Worm (Caenorhabditis elegans) whole organism, L3 larva: Measurements from ENCODE around the gene Y49F6C.7.

Experiments
- R02D3.7 ChIP-seq: fragments of 150-350 bp; optimal IDR thresholded peaks from 2 replicates; lab custom pipeline; 2014; ENCODE audit warnings: missing biosample characterization, missing genetic modification characterization
- ZK546.5 ChIP-seq: sonication (generic microtip); optimal IDR thresholded peaks from 2 replicates; lab custom pipeline; 2017; ENCODE audit warnings: missing biosample characterization, missing genetic modification characterization
- aly-2 ChIP-seq: fragments of 150-350 bp; optimal IDR thresholded peaks from 2 replicates; lab custom pipeline; 2014; ENCODE audit warnings: missing biosample characterization, missing genetic modification characterization
- ama-1 ChIP-seq: fragments of 150-350 bp; optimal IDR thresholded peaks from 2 replicates; lab custom pipeline; 2018
- ceh-16 ChIP-seq: sonication (generic microtip); optimal IDR thresholded peaks from 2 replicates; lab custom pipeline; 2017; ENCODE audit warnings: missing biosample characterization, missing genetic modification characterization
- ceh-9 ChIP-seq: sonication (generic microtip); optimal IDR thresholded peaks from 2 replicates; lab custom pipeline; 2018; ENCODE audit warnings: missing biosample characterization, missing genetic modification characterization
- egl-27 ChIP-seq: sonication (generic microtip); optimal IDR thresholded peaks from 4 replicates; lab custom pipeline; 2017; ENCODE audit warnings: missing biosample characterization, missing genetic modification reagents, missing genetic modification characterization
- egl-5 ChIP-seq: fragments of 150-350 bp; optimal IDR thresholded peaks from 2 replicates; lab custom pipeline; 2017; ENCODE audit warnings: missing biosample characterization, missing genetic modification reagents, missing genetic modification characterization, inconsistent platforms
- elt-1 ChIP-seq: fragments of 150-350 bp; optimal IDR thresholded peaks from 2 replicates; lab custom pipeline; 2014; ENCODE audit warnings: missing biosample characterization, missing genetic modification characterization
- elt-3 ChIP-seq, 3 experiments: fragments of 150-350 bp in 1 of 3; sonication (generic microtip) in 2 of 3; optimal IDR thresholded peaks; 2 replicates in 2 of 3; 4 replicates in 1 of 3; lab custom pipeline; 2014 to 2017; ENCODE audit warnings: missing biosample characterization in 3 of 3, missing genetic modification characterization in 3 of 3
- eor-1 ChIP-seq, 2 experiments: fragments of 150-350 bp; optimal IDR thresholded peaks; 2 replicates each; lab custom pipeline; 2014 to 2018; ENCODE audit warnings: missing biosample characterization in 2 of 2, missing genetic modification characterization in 2 of 2
- fkh-2 ChIP-seq: fragments of 150-350 bp; optimal IDR thresholded peaks from 2 replicates; lab custom pipeline; 2014; ENCODE audit warnings: missing biosample characterization, missing genetic modification reagents, missing genetic modification characterization
- fos-1 ChIP-seq: fragments of 150-350 bp; optimal IDR thresholded peaks from 2 replicates; lab custom pipeline; 2014; ENCODE audit warnings: missing biosample characterization, missing genetic modification characterization
- hmg-11 ChIP-seq: sonication (generic microtip); optimal IDR thresholded peaks from 2 replicates; lab custom pipeline; 2016; ENCODE audit warnings: missing genetic modification characterization, missing compliant biosample characterization
- jun-1 ChIP-seq: fragments of 150-350 bp; optimal IDR thresholded peaks from 2 replicates; lab custom pipeline; 2014; ENCODE audit warnings: missing biosample characterization, missing genetic modification reagents, missing genetic modification characterization
- lin-15B ChIP-seq: fragments of 150-350 bp; optimal IDR thresholded peaks from 2 replicates; lab custom pipeline; 2014; ENCODE audit warnings: missing biosample characterization, missing genetic modification characterization
- lsy-12 ChIP-seq: sonication (generic microtip); optimal IDR thresholded peaks from 2 replicates; lab custom pipeline; 2016; ENCODE audit warnings: mild to moderate bottlenecking, missing genetic modification characterization, missing compliant biosample characterization
- mdl-1 ChIP-seq: fragments of 150-350 bp; optimal IDR thresholded peaks from 2 replicates; lab custom pipeline; 2014; ENCODE audit warnings: missing biosample characterization, missing genetic modification characterization
- nhr-11 ChIP-seq: fragments of 150-350 bp; optimal IDR thresholded peaks from 2 replicates; lab custom pipeline; 2014; ENCODE audit warnings: missing biosample characterization, missing genetic modification characterization
- nhr-23 ChIP-seq: fragments of 150-350 bp; optimal IDR thresholded peaks from 2 replicates; lab custom pipeline; 2014; ENCODE audit warnings: missing biosample characterization, missing genetic modification reagents, missing genetic modification characterization
- nhr-237 ChIP-seq: fragments of 150-350 bp; optimal IDR thresholded peaks from 2 replicates; lab custom pipeline; 2014; ENCODE audit warnings: missing biosample characterization, missing genetic modification characterization
- nhr-28 ChIP-seq: fragments of 150-350 bp; optimal IDR thresholded peaks from 2 replicates; lab custom pipeline; 2014; ENCODE audit warnings: missing biosample characterization, missing genetic modification characterization
- nhr-43 ChIP-seq: sonication (generic microtip); optimal IDR thresholded peaks from 2 replicates; lab custom pipeline; 2016; ENCODE audit warnings: mild to moderate bottlenecking, missing genetic modification characterization, missing compliant biosample characterization; ENCODE audit not compliant: poor library complexity, severe bottlenecking
- nhr-76 ChIP-seq: fragments of 150-350 bp; sonication (generic microtip); optimal IDR thresholded peaks from 5 replicates; lab custom pipeline; 2014; ENCODE audit warnings: missing biosample characterization, missing genetic modification characterization
- nhr-77 ChIP-seq: fragments of 150-350 bp; optimal IDR thresholded peaks from 2 replicates; lab custom pipeline; 2014; ENCODE audit warnings: missing biosample characterization, missing genetic modification characterization
- pha-4 ChIP-seq: fragments of 150-350 bp; optimal IDR thresholded peaks from 2 replicates; lab custom pipeline; 2014; ENCODE audit warnings: missing biosample characterization, missing genetic modification reagents, missing genetic modification characterization
- pqm-1 ChIP-seq: fragments of 150-350 bp; optimal IDR thresholded peaks from 2 replicates; lab custom pipeline; 2017; ENCODE audit warnings: missing biosample characterization, missing genetic modification characterization, inconsistent platforms
- skn-1 ChIP-seq: fragments of 150-350 bp; optimal IDR thresholded peaks from 2 replicates; lab custom pipeline; 2014; ENCODE audit warnings: missing biosample characterization, missing genetic modification characterization
- tbx-2 ChIP-seq: sonication (generic microtip); optimal IDR thresholded peaks from 2 replicates; lab custom pipeline; 2016; ENCODE audit warnings: mild to moderate bottlenecking, missing genetic modification characterization, missing compliant biosample characterization
- unc-62 ChIP-seq: fragments of 150-350 bp; sonication (generic microtip); optimal IDR thresholded peaks from 4 replicates; lab custom pipeline; 2014; ENCODE audit warnings: missing biosample characterization, missing genetic modification reagents, missing genetic modification characterization
- ztf-11 ChIP-seq: fragments of 150-350 bp; optimal IDR thresholded peaks from 2 replicates; lab custom pipeline; 2014; ENCODE audit warnings: missing biosample characterization, missing genetic modification characterization
- ztf-4 ChIP-seq: fragments of 150-350 bp; optimal IDR thresholded peaks from 2 replicates; lab custom pipeline; 2014; ENCODE audit warnings: missing biosample characterization, missing genetic modification characterization

The Y49F6C.7 gene

ce11 chrII:3399212-3399611, 31.2 kb upstream of the Y49F6C.7 start, which contains the start of gene nep-9:
TSS of gene nep-9 (minus strand) at chrII:3399312.
- TF ChIP-seq nhr-11 (no peak), nhr-76 (tag; lab: Kevin White, UChicago) (no peak), ZK546.5 (tag; lab: Kevin White, UChicago) (no peak), ceh-16 (tag; lab: Kevin White, UChicago) (no peak), fkh-2 (tag; lab: Kevin White, UChicago) (no peak), nhr-237 (tag; lab: Kevin White, UChicago) (no peak), unc-62 (GFP tag; lab: Kevin White, UChicago) (no peak), elt-1 (tag; lab: Kevin White, UChicago) (no peak), nhr-43 (tag; lab: Kevin White, UChicago) (no peak), ztf-4 (tag; lab: Kevin White, UChicago) (no peak), lin-15B (tag; lab: Kevin White, UChicago) (no peak), pha-4 (tag; lab: Kevin White, UChicago) (no peak), ama-1 (lab: Kevin White, UChicago) (no peak), nhr-28 (tag; lab: Kevin White, UChicago) (no peak), elt-3 (tag; optimal IDR thresholded peaks at IDR 0.05; lab: Kevin White, UChicago) (no peak), skn-1 (tag; lab: Kevin White, UChicago) (no peak), eor-1 (tag; optimal IDR thresholded peaks at IDR 0.05; lab: Kevin White, UChicago) (no peak), tbx-2 (tag; lab: Kevin White, UChicago) (no peak)
- TF ChIP-seq, all 47 proteins: peak for 0

ce11 chrII:3395484-3395883, 27.5 kb upstream of the Y49F6C.7 start, which contains the start of gene nep-20:
TSS of gene nep-20 (minus strand) at chrII:3395584.
- TF ChIP-seq jun-1 (tag; lab: Kevin White, UChicago) (no peak), fos-1 (no peak)
- TF ChIP-seq, all 47 proteins: peak for 0

- no peak for TF ChIP-seq ztf-4 (tag; lab: Kevin White, UChicago)
- TF ChIP-seq ceh-9: no peak
- no peak for TF ChIP-seq nhr-77 (tag; lab: Kevin White, UChicago)
- no peak for TF ChIP-seq eor-1 (tag; optimal IDR thresholded peaks at IDR 0.05; lab: Kevin White, UChicago)
- TF ChIP-seq nhr-23: no peak
- TF ChIP-seq lsy-12 (tag; lab: Kevin White, UChicago): no peak
- no peak for TF ChIP-seq nhr-43 (tag; lab: Kevin White, UChicago)
- TF ChIP-seq unc-62 (GFP tag; lab: Kevin White, UChicago): no peak
- no peak for TF ChIP-seq fos-1
- TF ChIP-seq nhr-76 (tag; lab: Kevin White, UChicago): no peak
- TF ChIP-seq ZK546.5 (tag; lab: Kevin White, UChicago): no peak
- no peak for TF ChIP-seq ceh-16 (tag; lab: Kevin White, UChicago)
- TF ChIP-seq ztf-11 (tag; lab: Kevin White, UChicago): no peak
These were observed 19.5 kb upstream of the Y49F6C.7 start, which contains the start of gene T06D4.6 for ce11 chrII:3387503-3387902. TSS of gene T06D4.6 (minus strand) at chrII:3387603.

- TF ChIP-seq pha-4 (tag; lab: Kevin White, UChicago): no peak
- TF ChIP-seq nhr-43 (tag; lab: Kevin White, UChicago): no peak
- TF ChIP-seq egl-27 (tag; lab: Kevin White, UChicago): no peak
- no peak for TF ChIP-seq pqm-1 (tag; lab: Kevin White, UChicago)
- no peak for TF ChIP-seq R02D3.7 (tag; lab: Kevin White, UChicago)
- TF ChIP-seq egl-5 (tag; lab: Kevin White, UChicago): no peak
- TF ChIP-seq jun-1 (tag; lab: Kevin White, UChicago): no peak
- no peak for TF ChIP-seq aly-2
- TF ChIP-seq mdl-1 (tag; lab: Kevin White, UChicago): no peak
- TF ChIP-seq tbx-2 (tag; lab: Kevin White, UChicago): no peak
- TF ChIP-seq elt-1 (tag; lab: Kevin White, UChicago): no peak
- no peak for TF ChIP-seq nhr-76 (tag; lab: Kevin White, UChicago)
- TF ChIP-seq ceh-16 (tag; lab: Kevin White, UChicago): no peak
- TF ChIP-seq lin-15B (tag; lab: Kevin White, UChicago): no peak
- TF ChIP-seq hmg-11: no peak
- no peak for TF ChIP-seq nhr-28 (tag; lab: Kevin White, UChicago)
- TF ChIP-seq unc-62 (GFP tag; lab: Kevin White, UChicago): no peak
- no peak for TF ChIP-seq fkh-2 (tag; lab: Kevin White, UChicago)
- TF ChIP-seq skn-1 (tag; lab: Kevin White, UChicago): no peak
- no peak for TF ChIP-seq eor-1 (tag; optimal IDR thresholded peaks at IDR 0.05; lab: Kevin White, UChicago)
These were observed 17.7 kb upstream of the Y49F6C.7 start, which contains the start of gene T06D4.2 for ce11 chrII:3385736-3386135. TSS of gene T06D4.2 (minus strand) at chrII:3385905.
